Fruit fly (Drosophila melanogaster): Measurements from ENCODE around the gene CG34284.

CG34284 gene

dm6 chr3R:18915644-18916194 lies 13.0 kb upstream of the CG34284 start:
- TF ChIP-seq jim (GFP tag; optimal IDR thresholded peaks at IDR 0.05) (no peak), CrebA (GFP tag; optimal IDR thresholded peaks at IDR 0.05; ENCODE audit: borderline replicate concordance) (no peak), br (GFP tag; optimal IDR thresholded peaks at IDR 0.05) (no peak), Myc (optimal IDR thresholded peaks at IDR 0.05) (no peak), sv (GFP tag; optimal IDR thresholded peaks at IDR 0.05) (no peak), Jra (GFP tag; optimal IDR thresholded peaks at IDR 0.05) (no peak), Dfd (GFP tag; optimal IDR thresholded peaks at IDR 0.05) (no peak), ey (GFP tag; optimal IDR thresholded peaks at IDR 0.05) (no peak)

DNA sequence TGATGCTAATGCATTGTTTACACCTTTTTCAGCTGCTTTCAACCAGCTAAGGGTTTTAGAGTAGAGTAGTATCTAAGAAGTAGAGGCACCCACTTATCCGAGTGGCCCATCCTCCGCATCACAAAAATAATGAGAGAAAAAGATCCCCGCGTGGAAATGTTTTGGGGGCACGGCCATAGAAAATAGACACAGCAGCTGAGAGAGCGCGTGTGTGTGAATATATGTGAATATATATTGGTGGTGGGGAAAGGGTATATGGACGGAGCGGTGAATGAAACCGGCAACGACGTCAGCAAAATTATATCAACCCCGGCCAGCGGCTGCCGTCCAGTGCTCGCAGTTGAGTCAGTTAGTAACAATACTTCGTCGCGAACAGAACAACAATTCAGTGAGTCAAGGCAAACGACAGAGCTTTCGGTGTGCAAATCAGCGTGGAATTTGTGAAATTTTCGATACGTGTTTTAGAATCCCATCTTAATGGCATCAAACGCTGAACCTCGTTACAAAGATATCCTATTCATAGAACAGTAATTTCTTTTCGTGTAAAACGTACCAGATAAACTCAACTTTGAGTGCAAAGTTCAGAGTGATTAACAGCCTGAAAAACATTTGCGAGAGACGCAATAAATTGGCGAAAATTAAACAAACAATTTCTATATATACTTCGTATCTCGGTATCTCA lies 12.0 kb upstream of the CG34284 start, which contains the start of gene Xrp1:
Xrp1 (plus strand) TSS at position 375 of the 682 bp plus-strand sequence.
- TF ChIP-seq Sp1 (GFP tag; optimal IDR thresholded peaks at IDR 0.05) (peak; percentile 28), Vsx2 (GFP tag; optimal IDR thresholded peaks at IDR 0.05; ENCODE audit: partially characterized antibody) (peak; percentile 22), CG32264 (GFP tag; optimal IDR thresholded peaks at IDR 0.05) (no peak), ey (GFP tag; optimal IDR thresholded peaks at IDR 0.05) (peak; percentile 8), HLH106 (tag; optimal IDR thresholded peaks at IDR 0.05) (no peak), rgr (GFP tag; optimal IDR thresholded peaks at IDR 0.05) (peak; percentile 2), OdsH (GFP tag; optimal IDR thresholded peaks at IDR 0.05) (peak; percentile 19), foxo (GFP tag; optimal IDR thresholded peaks at IDR 0.05) (peak in 1 of 2 experiments; percentile 31), Mio (GFP tag; optimal IDR thresholded peaks at IDR 0.05) (no peak), Rel (GFP tag; optimal IDR thresholded peaks at IDR 0.05) (no peak), Rel (tag; optimal IDR thresholded peaks at IDR 0.05) (peak; percentile 76), Hr83 (GFP tag; optimal IDR thresholded peaks at IDR 0.05; ENCODE audit: poor library complexity, severe bottlenecking) (peak; percentile 22), dsf (GFP tag; optimal IDR thresholded peaks at IDR 0.05; ENCODE audit: borderline replicate concordance) (no peak), Dif (GFP tag; optimal IDR thresholded peaks at IDR 0.05; ENCODE audit: partially characterized antibody) (peak; percentile 7), Jra (GFP tag; optimal IDR thresholded peaks at IDR 0.05) (peak; percentile 48), fru (GFP tag; optimal IDR thresholded peaks at IDR 0.05) (peak; percentile 56), br (GFP tag; optimal IDR thresholded peaks at IDR 0.05) (peak; percentile 39), Hnf4 (GFP tag; optimal IDR thresholded peaks at IDR 0.05) (peak; percentile 22)

DNA sequence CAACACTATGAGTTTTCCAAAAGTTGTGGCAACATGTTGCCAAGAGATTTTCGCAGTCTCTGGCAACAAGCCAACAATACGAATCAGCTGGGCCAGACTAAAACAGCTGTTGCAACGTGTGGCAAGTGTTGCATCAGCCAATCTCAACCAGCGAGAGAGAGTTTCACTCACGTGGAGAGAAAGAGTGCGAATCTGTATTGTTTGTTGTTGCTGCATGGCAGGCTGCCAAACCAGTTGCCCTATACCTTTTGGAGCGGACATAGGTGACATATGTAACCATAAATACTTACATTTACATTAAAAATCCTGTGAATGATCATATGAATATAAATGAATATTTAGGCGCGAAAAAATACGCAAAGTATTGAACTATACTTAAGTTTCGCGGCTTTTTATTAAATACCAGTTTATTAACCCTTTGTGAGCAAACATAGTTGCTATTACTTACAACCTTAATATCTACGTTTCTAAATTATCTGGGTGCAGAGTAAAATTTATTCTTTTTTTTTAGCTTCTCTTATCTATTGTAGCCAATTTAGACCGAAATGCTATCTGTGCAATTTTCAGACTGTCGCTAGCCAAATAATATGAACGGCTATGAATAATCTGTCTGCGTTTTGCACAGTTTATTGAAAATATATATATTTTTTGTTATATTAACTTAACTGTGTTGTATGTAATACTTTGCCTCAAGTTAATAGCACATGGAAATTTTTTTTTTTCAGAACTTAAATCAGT lies 11.3 kb upstream of the CG34284 start:
- TF ChIP-seq Dif (GFP tag; optimal IDR thresholded peaks at IDR 0.05; ENCODE audit: partially characterized antibody) (peak; percentile 66), dmrt93B (GFP tag; optimal IDR thresholded peaks at IDR 0.05) (no peak), Myc (optimal IDR thresholded peaks at IDR 0.05) (no peak), CG32264 (GFP tag; optimal IDR thresholded peaks at IDR 0.05) (peak; percentile 55), woc (GFP tag; optimal IDR thresholded peaks at IDR 0.05) (peak; percentile 35), tai (GFP tag; optimal IDR thresholded peaks at IDR 0.05) (no peak), N (GFP tag; optimal IDR thresholded peaks at IDR 0.05) (no peak), Sp1 (GFP tag; optimal IDR thresholded peaks at IDR 0.05) (peak; percentile 40), jim (GFP tag; optimal IDR thresholded peaks at IDR 0.05) (no peak), Dfd (GFP tag; optimal IDR thresholded peaks at IDR 0.05) (no peak), HLH106 (tag; optimal IDR thresholded peaks at IDR 0.05) (peak; percentile 65), brk (GFP tag; optimal IDR thresholded peaks at IDR 0.05) (peak; percentile 19), CG9705 (GFP tag; optimal IDR thresholded peaks at IDR 0.05) (peak; percentile 24), dsf (GFP tag; optimal IDR thresholded peaks at IDR 0.05; ENCODE audit: borderline replicate concordance) (no peak), usp (GFP tag; optimal IDR thresholded peaks at IDR 0.05) (no peak), fru (GFP tag; optimal IDR thresholded peaks at IDR 0.05) (peak; percentile 21), dl (GFP tag; optimal IDR thresholded peaks at IDR 0.05; ENCODE audit: insufficient read depth in 1 of 2, partially characterized antibody in 2 of 2) (peak; percentile 24 to 46), foxo (GFP tag; optimal IDR thresholded peaks at IDR 0.05) (peak in 1 of 2 experiments; percentile 71), Jra (GFP tag; optimal IDR thresholded peaks at IDR 0.05) (no peak), h (GFP tag; optimal IDR thresholded peaks at IDR 0.05) (peak; percentile 82), OdsH (GFP tag; optimal IDR thresholded peaks at IDR 0.05) (peak; percentile 39), br (GFP tag; optimal IDR thresholded peaks at IDR 0.05) (peak; percentile 24), Hnf4 (GFP tag; optimal IDR thresholded peaks at IDR 0.05) (peak; percentile 42), Hr83 (GFP tag; optimal IDR thresholded peaks at IDR 0.05; ENCODE audit: poor library complexity, severe bottlenecking) (no peak), rgr (GFP tag; optimal IDR thresholded peaks at IDR 0.05) (peak; percentile 50), sage (GFP tag; optimal IDR thresholded peaks at IDR 0.05) (no peak), ey (GFP tag; optimal IDR thresholded peaks at IDR 0.05) (peak; percentile 40), pan (optimal IDR thresholded peaks at IDR 0.05) (no peak), GATAd (GFP tag; optimal IDR thresholded peaks at IDR 0.05) (no peak)
